Worm (Caenorhabditis elegans): ENCODE measurements around the gene cyp-13A12.

The cyp-13A12 gene

DNA sequence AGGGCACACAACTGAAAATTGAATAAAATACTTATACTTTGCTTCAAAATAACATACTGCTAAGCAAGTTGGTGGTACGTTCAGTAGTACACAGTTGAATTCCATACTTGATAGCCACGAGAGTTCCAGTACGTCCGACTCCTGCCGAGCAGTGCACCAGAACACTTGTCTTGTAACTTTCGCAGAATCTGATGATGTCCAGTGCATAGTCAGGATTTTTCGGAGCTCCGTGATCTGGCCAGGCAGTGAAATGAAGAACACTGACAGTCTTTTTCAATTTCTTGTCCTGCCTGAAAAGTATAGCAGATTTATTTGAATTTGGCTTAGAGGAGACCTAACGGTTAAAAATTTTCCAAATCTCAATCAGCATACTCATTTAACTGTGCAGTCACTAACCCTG, 25.6 kb downstream of the cyp-13A12 start:
- TF ChIP-seq akir-1 (GFP tag; optimal IDR thresholded peaks at IDR 0.05): no peak
- no peak for TF ChIP-seq lin-35 (GFP tag; optimal IDR thresholded peaks at IDR 0.05)
- no peak for TF ChIP-seq ztf-28 (GFP tag; IDR thresholded peaks at IDR 0.05)
- TF ChIP-seq unc-130 (GFP tag; optimal IDR thresholded peaks at IDR 0.05): no peak

DNA sequence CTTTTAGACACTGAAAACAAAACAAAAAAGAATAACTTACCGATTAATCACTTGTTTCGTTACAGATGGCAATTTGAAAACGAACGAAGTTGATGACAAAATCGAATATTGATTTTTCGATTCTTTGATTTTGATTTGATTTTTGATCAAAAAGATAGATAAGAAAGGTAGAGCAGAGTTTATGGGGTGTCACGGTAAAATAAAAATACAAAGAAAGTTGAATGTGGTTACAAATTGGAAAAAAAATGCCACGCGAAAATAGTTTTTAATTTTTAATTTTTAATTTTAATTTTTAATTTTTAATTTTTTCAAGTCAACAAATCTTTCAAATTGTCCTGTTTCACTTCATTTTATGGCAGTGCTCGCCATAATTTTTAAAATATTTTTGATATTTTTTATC, 31.0 kb downstream of the cyp-13A12 start, which contains the start of gene F54F12.1:
Gene F54F12.1 (minus strand): TSS at position 101 of the 400 bp plus-strand sequence.
- TF ChIP-seq lag-1 (GFP tag; IDR thresholded peaks at IDR 0.05): no peak

- no peak for TF ChIP-seq ztf-25 (GFP tag; IDR thresholded peaks at IDR 0.05)
- no peak for TF ChIP-seq ceh-40 (GFP tag; IDR thresholded peaks at IDR 0.05)
- no peak for TF ChIP-seq Y53G8AR.9 (GFP tag; conservative IDR thresholded peaks at IDR 0.05)
- TF ChIP-seq F37B4.10 (GFP tag; IDR thresholded peaks at IDR 0.05): no peak
- no peak for TF ChIP-seq mxl-1 (tag; optimal IDR thresholded peaks at IDR 0.05)
- no peak for TF ChIP-seq F49E8.2 (tag; optimal IDR thresholded peaks at IDR 0.05; ENCODE audit: insufficient read depth)
- TF ChIP-seq B0261.1 (tag; optimal IDR thresholded peaks at IDR 0.05): no peak
- TF ChIP-seq snpc-3.4 (tag; optimal IDR thresholded peaks at IDR 0.05): no peak
- no peak for TF ChIP-seq lin-40 (tag; optimal IDR thresholded peaks at IDR 0.05)
- no peak for TF ChIP-seq C17E4.6 (GFP tag; IDR thresholded peaks at IDR 0.05)
- no peak for TF ChIP-seq rcor-1 (GFP tag; IDR thresholded peaks at IDR 0.05)
- no peak for TF ChIP-seq F57A8.1 (GFP tag; optimal IDR thresholded peaks at IDR 0.05)
Measured at ce11 chrIII:13056230-13056629, 31.9 kb downstream of the cyp-13A12 start.

- TF ChIP-seq atf-7 (tag; optimal IDR thresholded peaks at IDR 0.05) (no peak), somi-1 (GFP tag; optimal IDR thresholded peaks at IDR 0.05) (peak; percentile 24)
Measured at ce11 chrIII:13056735-13057134, 32.4 kb downstream of the cyp-13A12 start.

ce11 chrIII:13058140-13058539, 33.8 kb downstream of the cyp-13A12 start:
- peak; percentile 14 for TF ChIP-seq lin-40 (tag; optimal IDR thresholded peaks at IDR 0.05)
- TF ChIP-seq die-1 (tag; optimal IDR thresholded peaks at IDR 0.05): no peak

ce11 chrIII:13059335-13059734, 35.0 kb downstream of the cyp-13A12 start:
- TF ChIP-seq nhr-80 (tag; optimal IDR thresholded peaks at IDR 0.05): peak; percentile 79
- TF ChIP-seq dox-1 (GFP tag; IDR thresholded peaks at IDR 0.05): peak; percentile 57
- no peak for TF ChIP-seq cebp-1 (GFP tag; IDR thresholded peaks at IDR 0.05)
- TF ChIP-seq cebp-1 (tag; optimal IDR thresholded peaks at IDR 0.05): peak; percentile 41
- no peak for TF ChIP-seq madf-8 (GFP tag; conservative IDR thresholded peaks at IDR 0.05)
- 0 out of 2 replicates have a peak, but pooled peaks have one; percentile 10 for TF ChIP-seq hmg-1.2 (GFP tag; IDR thresholded peaks at IDR 0.05)

DNA sequence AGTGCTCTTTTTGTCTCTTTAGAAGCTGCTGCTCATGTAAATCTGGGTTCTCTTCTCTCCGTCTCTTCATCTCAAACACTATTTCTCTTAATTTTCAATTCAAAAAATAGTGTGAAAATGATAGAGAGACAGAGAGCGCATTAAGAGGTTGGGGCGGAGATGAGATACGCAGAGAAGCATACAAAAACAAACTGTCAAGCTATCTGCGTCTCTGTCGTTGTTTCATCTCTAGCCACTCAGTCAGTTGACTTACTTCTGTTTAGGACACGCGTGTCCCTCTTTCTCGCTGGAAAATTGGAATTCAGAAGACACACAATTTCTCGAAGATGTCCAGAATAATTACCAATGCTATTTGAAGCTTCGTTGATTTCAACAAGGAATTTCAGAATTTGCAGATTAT, 36.8 kb downstream of the cyp-13A12 start:
- TF ChIP-seq rpc-1 (optimal IDR thresholded peaks at IDR 0.05): peak; percentile 1
- TF ChIP-seq rpc-1 (tag; optimal IDR thresholded peaks at IDR 0.05): no peak
- 0 out of 2 replicates have a peak, but pooled peaks have one; percentile 9 for TF ChIP-seq lin-26 (GFP tag; IDR thresholded peaks at IDR 0.05)
- no peak for TF ChIP-seq madf-6 (GFP tag; IDR thresholded peaks at IDR 0.05)
- peak; percentile 17 for TF ChIP-seq chd-7 (tag; optimal IDR thresholded peaks at IDR 0.05)
- no peak for TF ChIP-seq cebp-1 (GFP tag; IDR thresholded peaks at IDR 0.05)
- TF ChIP-seq cebp-1 (tag; optimal IDR thresholded peaks at IDR 0.05): peak; percentile 78
- no peak for TF ChIP-seq B0019.2 (GFP tag; conservative IDR thresholded peaks at IDR 0.05)
- no peak for TF ChIP-seq F52B5.7 (tag; optimal IDR thresholded peaks at IDR 0.05)
- TF ChIP-seq C06A6.2 (GFP tag; conservative IDR thresholded peaks at IDR 0.05): peak; percentile 85
- no peak for TF ChIP-seq C17E4.6 (GFP tag; IDR thresholded peaks at IDR 0.05)
- peak; percentile 14 for TF ChIP-seq snpc-4 (GFP tag; optimal IDR thresholded peaks at IDR 0.05)
- peak in 2 of 4 experiments; percentile 13 to 30 for TF ChIP-seq snpc-4 (tag; optimal IDR thresholded peaks at IDR 0.05)
- TF ChIP-seq nfya-1 (tag; optimal IDR thresholded peaks at IDR 0.05; ENCODE audit: borderline replicate concordance, insufficient read depth): no peak
- peak; percentile 33 for TF ChIP-seq madf-10 (tag; optimal IDR thresholded peaks at IDR 0.05)
- peak; percentile 98 for TF ChIP-seq hmg-1.2 (GFP tag; IDR thresholded peaks at IDR 0.05)
- peak; percentile 63 for TF ChIP-seq pbrm-1 (GFP tag; IDR thresholded peaks at IDR 0.05)
